Fruit fly (Drosophila melanogaster) whole organism, embryonic: ENCODE results near the gene CG15773.

Experiments used
- Atf6 ChIP-seq: fragments of 200-800 bp; sonication (Bioruptor generic); IDR thresholded peaks from 2 replicates; pipeline ENCODE4 v1.3.6; 2022; ENCODE audit warnings: missing biosample characterization, missing genetic modification characterization
- B-H2 ChIP-seq: fragments of 200-800 bp; sonication (Bioruptor generic); optimal IDR thresholded peaks from 2 replicates; lab custom pipeline; 2018; ENCODE audit warnings: missing biosample characterization, mild to moderate bottlenecking, missing genetic modification characterization
- CG10366 ChIP-seq: fragments of 200-800 bp; sonication (Bioruptor generic); IDR thresholded peaks from 2 replicates; pipeline ENCODE4 v1.3.6; 2022; ENCODE audit warnings: missing biosample characterization, missing genetic modification characterization
- CG10565 ChIP-seq: fragments of 200-800 bp; sonication (Bioruptor generic); optimal IDR thresholded peaks from 3 replicates; lab custom pipeline; 2016; ENCODE audit warnings: missing biosample characterization, mild to moderate bottlenecking, missing genetic modification characterization
- CG10979 ChIP-seq: fragments of 200-800 bp; sonication (Bioruptor generic); optimal IDR thresholded peaks from 2 replicates; lab custom pipeline; 2018; ENCODE audit warnings: missing biosample characterization, mild to moderate bottlenecking, missing genetic modification characterization, moderate library complexity
- CG13624 ChIP-seq: fragments of 200-800 bp; sonication (Bioruptor generic); optimal IDR thresholded peaks from 2 replicates; lab custom pipeline; 2016; ENCODE audit warnings: missing biosample characterization, missing genetic modification characterization
- CG15011 ChIP-seq: fragments of 200-800 bp; sonication (Bioruptor generic); optimal IDR thresholded peaks from 3 replicates; lab custom pipeline; 2018; ENCODE audit warnings: missing biosample characterization, mild to moderate bottlenecking, missing genetic modification characterization
- CG15073 ChIP-seq: fragments of 200-800 bp; sonication (Bioruptor generic); optimal IDR thresholded peaks from 2 replicates; lab custom pipeline; 2016; ENCODE audit warnings: missing biosample characterization, missing genetic modification characterization
- CG17186 ChIP-seq: fragments of 200-800 bp; sonication (Bioruptor generic); optimal IDR thresholded peaks from 3 replicates; lab custom pipeline; 2017; ENCODE audit warnings: missing biosample characterization, missing genetic modification reagents, missing genetic modification characterization
- CG17361 ChIP-seq: fragments of 200-800 bp; sonication (Bioruptor generic); IDR thresholded peaks from 3 replicates; pipeline ENCODE4 v1.3.6; 2022; ENCODE audit warnings: missing biosample characterization, missing genetic modification characterization
- CG18599 ChIP-seq: fragments of 200-800 bp; sonication (Bioruptor generic); optimal IDR thresholded peaks from 3 replicates; lab custom pipeline; 2017; ENCODE audit warnings: missing biosample characterization, missing genetic modification characterization, mild to moderate bottlenecking, moderate library complexity, missing genetic modification reagents
- CG2120 ChIP-seq: fragments of 200-800 bp; sonication (Bioruptor generic); optimal IDR thresholded peaks from 3 replicates; lab custom pipeline; 2016; ENCODE audit warnings: missing biosample characterization, missing genetic modification characterization
- CG31224 ChIP-seq: fragments of 200-800 bp; sonication (Bioruptor generic); IDR thresholded peaks from 2 replicates; pipeline ENCODE4 v1.3.6; 2022; ENCODE audit warnings: missing biosample characterization, missing genetic modification characterization
- CG31441 ChIP-seq: fragments of 200-800 bp; sonication (Bioruptor generic); IDR thresholded peaks from 2 replicates; pipeline ENCODE4 v1.3.6; 2022; ENCODE audit warnings: missing biosample characterization, missing genetic modification characterization
- CG3281 ChIP-seq: fragments of 200-800 bp; sonication (Bioruptor generic); optimal IDR thresholded peaks from 3 replicates; lab custom pipeline; 2017; ENCODE audit warnings: missing biosample characterization, mild to moderate bottlenecking, missing genetic modification characterization
- CG42726 ChIP-seq: fragments of 200-800 bp; sonication (Bioruptor generic); IDR thresholded peaks from 2 replicates; pipeline ENCODE4 v1.3.6; 2022; ENCODE audit warnings: missing biosample characterization, missing genetic modification characterization; ENCODE audit not compliant: partially characterized antibody
- CG6175 ChIP-seq: fragments of 200-800 bp; sonication (Bioruptor generic); IDR thresholded peaks from 3 replicates; pipeline ENCODE4 v1.3.6; 2022; ENCODE audit warnings: missing biosample characterization, missing genetic modification characterization
- CG6813 ChIP-seq: fragments of 200-800 bp; sonication (Bioruptor generic); optimal IDR thresholded peaks from 2 replicates; lab custom pipeline; 2017; ENCODE audit warnings: missing biosample characterization, missing genetic modification characterization, mild to moderate bottlenecking, moderate library complexity, missing genetic modification reagents
- CG7928 ChIP-seq: fragments of 200-800 bp; sonication (Bioruptor generic); optimal IDR thresholded peaks from 2 replicates; lab custom pipeline; 2017; ENCODE audit warnings: missing biosample characterization, mild to moderate bottlenecking, missing genetic modification characterization
- CG8089 ChIP-seq: fragments of 200-800 bp; sonication (Bioruptor generic); optimal IDR thresholded peaks from 3 replicates; lab custom pipeline; 2016; ENCODE audit warnings: missing biosample characterization, missing genetic modification characterization
- CHES-1-like ChIP-seq: fragments of 200-800 bp; sonication (Bioruptor generic); optimal IDR thresholded peaks from 2 replicates; lab custom pipeline; 2016; ENCODE audit warnings: missing biosample characterization, missing genetic modification characterization
- CrebB ChIP-seq: fragments of 200-800 bp; sonication (Bioruptor generic); optimal IDR thresholded peaks from 3 replicates; lab custom pipeline; 2018; ENCODE audit warnings: missing biosample characterization, mild to moderate bottlenecking, missing genetic modification characterization
- Dip2 ChIP-seq: fragments of 200-800 bp; sonication (Bioruptor generic); IDR thresholded peaks from 2 replicates; pipeline ENCODE4 v1.3.6; 2022; ENCODE audit warnings: missing biosample characterization, missing genetic modification characterization
- Doc3 ChIP-seq: fragments of 200-800 bp; sonication (Bioruptor generic); IDR thresholded peaks from 3 replicates; pipeline ENCODE4 v1.3.6; 2022; ENCODE audit warnings: missing biosample characterization, missing genetic modification characterization; ENCODE audit not compliant: partially characterized antibody
- HLH3B ChIP-seq: fragments of 200-800 bp; sonication (Bioruptor generic); IDR thresholded peaks from 2 replicates; pipeline ENCODE4 v1.3.6; 2022; ENCODE audit warnings: missing biosample characterization, missing genetic modification characterization
- HmgD ChIP-seq: fragments of 200-800 bp; sonication (Bioruptor generic); optimal IDR thresholded peaks from 3 replicates; lab custom pipeline; 2016; ENCODE audit warnings: missing biosample characterization, missing genetic modification characterization
- Lpt ChIP-seq: fragments of >200 bp; optimal IDR thresholded peaks from 2 replicates; lab custom pipeline; 2018; ENCODE audit warnings: missing biosample characterization, missing genetic modification characterization
- Mes4 ChIP-seq: fragments of 200-800 bp; sonication (Bioruptor generic); optimal IDR thresholded peaks from 2 replicates; lab custom pipeline; 2016; ENCODE audit warnings: missing biosample characterization, missing genetic modification characterization
- Myb ChIP-seq: fragments of 200-800 bp; sonication (Bioruptor generic); optimal IDR thresholded peaks from 2 replicates; lab custom pipeline; 2016; ENCODE audit warnings: missing biosample characterization, missing genetic modification characterization
- NC2α ChIP-seq: fragments of 200-800 bp; sonication (Bioruptor generic); optimal IDR thresholded peaks from 2 replicates; lab custom pipeline; 2016; ENCODE audit warnings: missing biosample characterization, missing genetic modification characterization
- NC2β ChIP-seq: fragments of 200-800 bp; sonication (Bioruptor generic); optimal IDR thresholded peaks from 2 replicates; lab custom pipeline; 2016; ENCODE audit warnings: missing biosample characterization, missing genetic modification characterization
- Nf-YB ChIP-seq: fragments of 200-800 bp; sonication (Bioruptor generic); optimal IDR thresholded peaks from 3 replicates; lab custom pipeline; 2019; ENCODE audit warnings: missing biosample characterization, mild to moderate bottlenecking, missing genetic modification characterization, moderate library complexity
- Oaz ChIP-seq: fragments of 200-800 bp; sonication (Bioruptor generic); IDR thresholded peaks from 2 replicates; pipeline ENCODE4 v1.3.6; 2022; ENCODE audit warnings: missing biosample characterization, missing genetic modification characterization
- cad ChIP-seq: fragments of >200 bp; optimal IDR thresholded peaks from 2 replicates; lab custom pipeline; 2017; ENCODE audit warnings: missing biosample characterization, missing genetic modification characterization
- caup ChIP-seq: fragments of 200-800 bp; sonication (Bioruptor generic); optimal IDR thresholded peaks from 3 replicates; lab custom pipeline; 2017; ENCODE audit warnings: missing biosample characterization, mild to moderate bottlenecking, missing genetic modification characterization, moderate library complexity; ENCODE audit not compliant: severe bottlenecking
- croc ChIP-seq: fragments of 200-800 bp; sonication (Bioruptor generic); conservative IDR thresholded peaks from 3 replicates; pipeline ENCODE4 v1.3.6; 2022; ENCODE audit warnings: missing biosample characterization, missing genetic modification characterization
- dm ChIP-seq: fragments of 200-800 bp; sonication (Bioruptor generic); optimal IDR thresholded peaks from 3 replicates; lab custom pipeline; 2016; ENCODE audit warnings: missing biosample characterization, missing genetic modification characterization
- dmrt99B ChIP-seq: fragments of 200-800 bp; sonication (Bioruptor generic); optimal IDR thresholded peaks from 2 replicates; lab custom pipeline; 2018; ENCODE audit warnings: missing biosample characterization, mild to moderate bottlenecking, missing genetic modification characterization, moderate library complexity
- dysf ChIP-seq: fragments of 200-800 bp; sonication (Bioruptor generic); IDR thresholded peaks from 3 replicates; pipeline ENCODE4 v1.3.6; 2022; ENCODE audit warnings: missing biosample characterization, missing genetic modification characterization
- exex ChIP-seq: fragments of 200-800 bp; sonication (Bioruptor generic); optimal IDR thresholded peaks from 4 replicates; lab custom pipeline; 2018; ENCODE audit warnings: missing biosample characterization, mild to moderate bottlenecking, missing genetic modification characterization, moderate library complexity
- fd102C ChIP-seq: fragments of 200-800 bp; sonication (Bioruptor generic); optimal IDR thresholded peaks from 2 replicates; lab custom pipeline; 2018; ENCODE audit warnings: missing biosample characterization, mild to moderate bottlenecking, missing genetic modification characterization, moderate library complexity
- kah ChIP-seq: fragments of 200-800 bp; sonication (Bioruptor generic); optimal IDR thresholded peaks from 2 replicates; lab custom pipeline; 2018; ENCODE audit warnings: missing biosample characterization, mild to moderate bottlenecking, missing genetic modification characterization
- klu ChIP-seq: fragments of 200-800 bp; sonication (Bioruptor generic); IDR thresholded peaks from 2 replicates; pipeline ENCODE4 v1.3.6; 2022; ENCODE audit warnings: missing biosample characterization, missing genetic modification characterization
- luna ChIP-seq: fragments of 200-800 bp; sonication (Bioruptor generic); optimal IDR thresholded peaks from 2 replicates; lab custom pipeline; 2016; ENCODE audit warnings: missing biosample characterization, missing genetic modification characterization
- mirr ChIP-seq: fragments of 200-800 bp; sonication (Bioruptor generic); optimal IDR thresholded peaks from 3 replicates; lab custom pipeline; 2018; ENCODE audit warnings: missing biosample characterization, mild to moderate bottlenecking, missing genetic modification characterization
- oc ChIP-seq: fragments of 200-800 bp; sonication (Bioruptor generic); optimal IDR thresholded peaks from 2 replicates; lab custom pipeline; 2018; ENCODE audit warnings: missing biosample characterization, mild to moderate bottlenecking, missing genetic modification characterization, moderate library complexity
- otp ChIP-seq: fragments of 200-800 bp; sonication (Bioruptor generic); IDR thresholded peaks from 3 replicates; pipeline ENCODE4, ENCODE4 v1.3.6; 2022; ENCODE audit warnings: missing biosample characterization, missing genetic modification characterization
- pzg ChIP-seq: fragments of 200-800 bp; sonication (Bioruptor generic); optimal IDR thresholded peaks from 3 replicates; lab custom pipeline; 2018; ENCODE audit warnings: missing biosample characterization, mild to moderate bottlenecking, missing genetic modification characterization, moderate library complexity
- run ChIP-seq: fragments of 200-800 bp; sonication (Bioruptor generic); optimal IDR thresholded peaks from 3 replicates; lab custom pipeline; 2018; ENCODE audit warnings: missing biosample characterization, mild to moderate bottlenecking, missing genetic modification characterization
- tap ChIP-seq: fragments of 200-800 bp; optimal IDR thresholded peaks from 3 replicates; lab custom pipeline; 2019; ENCODE audit warnings: missing biosample characterization, mild to moderate bottlenecking, missing genetic modification characterization, moderate library complexity
- yki ChIP-seq: fragments of >200 bp; optimal IDR thresholded peaks from 3 replicates; lab custom pipeline; 2018
- zen ChIP-seq: fragments of 200-800 bp; sonication (Bioruptor generic); optimal IDR thresholded peaks from 3 replicates; lab custom pipeline; 2018; ENCODE audit warnings: missing biosample characterization, mild to moderate bottlenecking, missing genetic modification characterization, moderate library complexity

The CG15773 gene

DNA sequence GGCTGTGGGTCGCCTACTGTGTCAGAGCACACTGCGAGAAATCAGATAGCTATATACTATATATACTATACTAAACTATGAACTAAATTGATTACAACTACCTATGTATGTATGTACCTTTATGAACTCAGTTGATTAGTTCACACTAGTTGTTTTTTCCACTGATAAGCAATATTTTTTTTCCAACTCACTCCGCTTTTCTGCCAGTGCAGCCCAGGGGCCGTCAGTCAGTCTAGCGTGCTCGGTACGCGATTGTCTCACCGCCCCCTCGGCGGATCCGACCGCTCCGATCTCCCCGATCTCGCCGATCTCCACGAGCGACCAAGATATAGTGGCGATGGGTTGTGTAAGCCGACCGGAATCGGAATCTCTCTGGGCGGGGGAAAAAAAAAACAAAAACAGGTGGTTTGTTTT lies 26.6 kb upstream of the CG15773 start (continued):
- TF ChIP-seq caup (GFP tag; lab: Kevin White, UChicago) = peak; percentile 87
- TF ChIP-seq CG17186 = peak; percentile 11
- peak; percentile 96 for TF ChIP-seq dysf (GFP tag; lab: Robert Waterston, UW)
- no peak for TF ChIP-seq CG42726 (GFP tag; lab: Robert Waterston, UW)
- peak; percentile 11 for TF ChIP-seq NC2β (GFP tag; lab: Kevin White, UChicago)
- peak; percentile 89 for TF ChIP-seq CG6175
- TF ChIP-seq Mes4 (GFP tag; lab: Kevin White, UChicago) = no peak
- TF ChIP-seq klu (GFP tag; lab: Robert Waterston, UW) = peak; percentile 90
- peak; percentile 27 for TF ChIP-seq CHES-1-like
- TF ChIP-seq HmgD (GFP tag; lab: Kevin White, UChicago) = no peak
- no peak for TF ChIP-seq cad (GFP tag; lab: Kevin White, UChicago)
- peak; percentile 74 for TF ChIP-seq run (tag; lab: Kevin White, UChicago)
- peak; percentile 25 for TF ChIP-seq Myb
- TF ChIP-seq luna (GFP tag; lab: Kevin White, UChicago) = peak; percentile 17
- TF ChIP-seq CG7928 (GFP tag; lab: Kevin White, UChicago) = peak; percentile 58
- peak; percentile 38 for TF ChIP-seq Nf-YB (GFP tag; lab: Kevin White, UChicago)
- TF ChIP-seq CG8089 (GFP tag; lab: Kevin White, UChicago) = peak; percentile 13
- TF ChIP-seq fd102C (GFP tag; lab: Kevin White, UChicago) = no peak
- peak; percentile 90 for TF ChIP-seq HLH3B (GFP tag; lab: Robert Waterston, UW)
- TF ChIP-seq CG10366 (GFP tag; lab: Robert Waterston, UW) = peak; percentile 82
- TF ChIP-seq kah = peak; percentile 73
- TF ChIP-seq CG3281 (GFP tag; lab: Kevin White, UChicago) = peak; percentile 88
- TF ChIP-seq CG15011 (GFP tag; lab: Kevin White, UChicago) = peak; percentile 73
- peak; percentile 86 for TF ChIP-seq CG31441
- TF ChIP-seq CG18599 = peak; percentile 94
- peak; percentile 39 for TF ChIP-seq oc (tag; lab: Kevin White, UChicago)
- TF ChIP-seq Atf6 (GFP tag; lab: Robert Waterston, UW) = peak; percentile 92
- TF ChIP-seq Lpt = no peak
- TF ChIP-seq zen (tag; lab: Kevin White, UChicago) = peak; percentile 66
- peak; percentile 81 for TF ChIP-seq CG17361 (GFP tag; lab: Robert Waterston, UW)
- peak; percentile 67 for TF ChIP-seq CG10979 (tag; lab: Kevin White, UChicago)
- TF ChIP-seq dmrt99B (tag; lab: Kevin White, UChicago) = peak; percentile 89
- TF ChIP-seq B-H2 = no peak
- TF ChIP-seq dm (GFP tag; lab: Kevin White, UChicago) = no peak
- TF ChIP-seq NC2α (GFP tag; lab: Kevin White, UChicago) = no peak
- TF ChIP-seq pzg (GFP tag; lab: Kevin White, UChicago) = peak; percentile 5
- TF ChIP-seq CG15073 (GFP tag; lab: Kevin White, UChicago) = no peak
- peak; percentile 87 for TF ChIP-seq CG2120
- peak; percentile 84 for TF ChIP-seq Oaz
- peak; percentile 77; the same call in 2 of the 3 replicates for TF ChIP-seq croc (GFP tag; lab: Robert Waterston, UW)
- peak; percentile 50 for TF ChIP-seq exex (tag; lab: Kevin White, UChicago)
- peak; percentile 76 for TF ChIP-seq otp
- TF ChIP-seq CrebB (tag; lab: Kevin White, UChicago) = peak; percentile 63
- peak; percentile 76 for TF ChIP-seq CG6813
- peak; percentile 88 for TF ChIP-seq tap (tag; lab: Kevin White, UChicago)
- TF ChIP-seq yki (lab: Kevin White, UChicago) = no peak
- no peak for TF ChIP-seq CG10565 (GFP tag; lab: Kevin White, UChicago)
- TF ChIP-seq CG31224 = peak; percentile 87
- peak; percentile 21 for TF ChIP-seq mirr (GFP tag; lab: Kevin White, UChicago)
- TF ChIP-seq CG13624 (GFP tag; lab: Kevin White, UChicago) = peak; percentile 68
- TF ChIP-seq Doc3 (GFP tag; lab: Robert Waterston, UW) = no peak
- TF ChIP-seq Dip2 (GFP tag; lab: Robert Waterston, UW) = peak; percentile 41; the same call in 1 of the 2 replicates
